Worm (Caenorhabditis elegans) whole organism, L4 larva: Measurements from ENCODE around the gene spo-11.

Experiments used
- daf-8 ChIP-seq: fragments of 200-800 bp; sonication (Bioruptor generic); IDR thresholded peaks from 2 replicates; pipeline ENCODE4 v1.3.6; 2022; ENCODE audit warnings: missing genetic modification characterization, missing compliant biosample characterization
- dpl-1 ChIP-seq: fragments of 150-350 bp; optimal IDR thresholded peaks from 2 replicates; lab custom pipeline; 2014; ENCODE audit warnings: missing biosample characterization, missing genetic modification reagents, missing genetic modification characterization
- lin-13 ChIP-seq: fragments of 150-350 bp; optimal IDR thresholded peaks from 2 replicates; lab custom pipeline; 2014; ENCODE audit warnings: missing biosample characterization, missing genetic modification reagents, missing genetic modification characterization
- lin-15B ChIP-seq: fragments of 150-350 bp; sonication (generic microtip); optimal IDR thresholded peaks from 3 replicates; lab custom pipeline; 2014; ENCODE audit warnings: missing biosample characterization, missing genetic modification characterization
- nhr-102 ChIP-seq: sonication (generic microtip); optimal IDR thresholded peaks from 2 replicates; lab custom pipeline; 2016; ENCODE audit warnings: mild to moderate bottlenecking, missing genetic modification characterization, moderate library complexity, missing compliant biosample characterization
- nhr-11 ChIP-seq: fragments of 150-350 bp; optimal IDR thresholded peaks from 2 replicates; lab custom pipeline; 2014; ENCODE audit warnings: missing biosample characterization, missing genetic modification characterization
- nhr-237 ChIP-seq: sonication (generic microtip); optimal IDR thresholded peaks from 2 replicates; lab custom pipeline; 2017; ENCODE audit warnings: missing biosample characterization, missing genetic modification characterization
- nhr-6 ChIP-seq: fragments of 150-350 bp; optimal IDR thresholded peaks from 2 replicates; lab custom pipeline; 2014; ENCODE audit warnings: missing biosample characterization, missing genetic modification characterization
- skn-1 ChIP-seq: fragments of 150-350 bp; optimal IDR thresholded peaks from 2 replicates; lab custom pipeline; 2014; ENCODE audit warnings: missing biosample characterization, missing genetic modification characterization
- snpc-1.2 ChIP-seq: fragments of 200-800 bp; sonication (Bioruptor generic); IDR thresholded peaks from 2 replicates; pipeline ENCODE4 v1.3.6; 2022; ENCODE audit warnings: missing genetic modification reagents, missing genetic modification characterization, missing compliant biosample characterization
- unc-62 ChIP-seq, 3 experiments: fragments of 150-350 bp in 1 of 3; sonication (generic microtip); optimal IDR thresholded peaks in 2 of 3; peaks in 1 of 3; 1 replicate in 1 of 3; 2 replicates in 2 of 3; lab custom pipeline; 2014 to 2017; ENCODE audit warnings: missing biosample characterization in 3 of 3, missing genetic modification characterization in 3 of 3, missing genetic modification reagents in 3 of 3, missing genotype in 1 of 3
- vab-7 ChIP-seq: fragments of 200-800 bp; sonication (Bioruptor generic); IDR thresholded peaks from 2 replicates; pipeline ENCODE4 v1.3.6; 2022; ENCODE audit warnings: missing genetic modification reagents, missing genetic modification characterization, missing compliant biosample characterization

DNA sequence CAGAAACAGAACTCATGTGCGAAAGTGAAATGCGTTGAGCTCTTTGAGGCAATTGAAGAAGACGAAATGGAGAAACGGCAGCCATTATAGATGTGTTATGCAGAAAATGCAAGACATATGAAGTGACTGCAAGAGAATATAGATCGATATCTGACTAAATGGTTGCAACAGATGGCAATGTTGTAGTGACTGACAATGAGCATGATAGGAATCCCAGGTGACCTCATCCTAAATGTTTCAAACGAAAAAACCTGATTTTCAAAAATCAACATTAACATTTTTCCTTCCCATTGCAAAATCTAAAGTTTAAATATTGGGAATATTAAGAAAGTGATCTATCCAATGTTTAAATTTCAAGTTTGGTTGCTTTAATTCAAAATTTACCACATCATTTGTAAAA, 36.0 kb upstream of the spo-11 start, which contains the start of gene C08F8.15:
- no peak for TF ChIP-seq dpl-1 (GFP tag; lab: Kevin White, UChicago)
- TF ChIP-seq nhr-237, result no peak
- TF ChIP-seq skn-1, result no peak
- TF ChIP-seq unc-62 (GFP tag; optimal IDR thresholded peaks at IDR 0.05 in 1 of 2; lab: Kevin White, UChicago), result no peak
- TF ChIP-seq unc-62 (tag; optimal IDR thresholded peaks at IDR 0.05; lab: Kevin White, UChicago), result no peak
- no peak for TF ChIP-seq nhr-102
- TF ChIP-seq lin-15B, result no peak
- TF ChIP-seq daf-8, result no peak
- TF ChIP-seq nhr-6 (tag; lab: Kevin White, UChicago), result no peak
- no peak for TF ChIP-seq snpc-1.2 (GFP tag; lab: Robert Waterston, UW)
- TF ChIP-seq lin-13 (GFP tag; lab: Kevin White, UChicago), result no peak
- TF ChIP-seq nhr-11 (tag; lab: Kevin White, UChicago), result no peak
- no peak for TF ChIP-seq vab-7 (GFP tag; lab: Robert Waterston, UW)
